Fruit fly (Drosophila melanogaster) whole organism, embryonic: ENCODE measurements around the gene Ada1-1.

Source experiments
- CG10366 ChIP-seq: fragments of 200-800 bp; sonication (Bioruptor generic); IDR thresholded peaks from 2 replicates; pipeline ENCODE4 v1.3.6; 2022; ENCODE audit warnings: missing biosample characterization, missing genetic modification characterization
- CG11398 ChIP-seq: fragments of 200-800 bp; sonication (Bioruptor generic); optimal IDR thresholded peaks from 2 replicates; lab custom pipeline; 2016; ENCODE audit warnings: missing biosample characterization, missing genetic modification characterization
- CG12391 ChIP-seq: fragments of 200-800 bp; sonication (Bioruptor generic); optimal IDR thresholded peaks from 3 replicates; lab custom pipeline; 2018; ENCODE audit warnings: missing biosample characterization, mild to moderate bottlenecking, missing genetic modification characterization, moderate library complexity
- CG14014 ChIP-seq: fragments of 200-800 bp; sonication (Bioruptor generic); IDR thresholded peaks from 2 replicates; pipeline ENCODE4 v1.3.6; 2022; ENCODE audit warnings: missing biosample characterization, missing genetic modification characterization
- CG14860 ChIP-seq: fragments of 200-800 bp; sonication (Bioruptor generic); IDR thresholded peaks from 3 replicates; pipeline ENCODE4 v1.3.6; 2022; ENCODE audit warnings: missing biosample characterization, missing genetic modification characterization; ENCODE audit not compliant: partially characterized antibody
- CG15269 ChIP-seq: fragments of 200-800 bp; sonication (Bioruptor generic); optimal IDR thresholded peaks from 2 replicates; lab custom pipeline; 2018; ENCODE audit warnings: missing biosample characterization, mild to moderate bottlenecking, missing genetic modification characterization, moderate library complexity
- CG1529 ChIP-seq: fragments of 200-800 bp; sonication (Bioruptor generic); optimal IDR thresholded peaks from 3 replicates; lab custom pipeline; 2018; ENCODE audit warnings: missing biosample characterization, missing genetic modification characterization
- CG1603 ChIP-seq: fragments of 200-800 bp; sonication (Bioruptor generic); optimal IDR thresholded peaks from 2 replicates; lab custom pipeline; 2019; ENCODE audit warnings: missing biosample characterization, mild to moderate bottlenecking, missing genetic modification characterization, moderate library complexity
- CG17912 ChIP-seq: fragments of 200-800 bp; sonication (Bioruptor generic); optimal IDR thresholded peaks from 2 replicates; lab custom pipeline; 2018; ENCODE audit warnings: missing biosample characterization, mild to moderate bottlenecking, missing genetic modification characterization
- CG18011 ChIP-seq: fragments of 200-800 bp; sonication (Bioruptor generic); optimal IDR thresholded peaks from 2 replicates; lab custom pipeline; 2017; ENCODE audit warnings: missing biosample characterization, missing genetic modification characterization, mild to moderate bottlenecking, moderate library complexity, missing genotype
- CG18599 ChIP-seq: fragments of 200-800 bp; sonication (Bioruptor generic); optimal IDR thresholded peaks from 3 replicates; lab custom pipeline; 2017; ENCODE audit warnings: missing biosample characterization, missing genetic modification characterization, mild to moderate bottlenecking, moderate library complexity, missing genetic modification reagents
- CG33557 ChIP-seq: fragments of 200-800 bp; sonication (Bioruptor generic); optimal IDR thresholded peaks from 2 replicates; lab custom pipeline; 2019; ENCODE audit warnings: missing biosample characterization, mild to moderate bottlenecking, missing genetic modification characterization, moderate library complexity
- CG34376 ChIP-seq: fragments of 200-800 bp; sonication (Bioruptor generic); optimal IDR thresholded peaks from 2 replicates; lab custom pipeline; 2018; ENCODE audit warnings: missing biosample characterization, mild to moderate bottlenecking, missing genetic modification characterization
- CG3838 ChIP-seq: fragments of 200-800 bp; sonication (Bioruptor generic); optimal IDR thresholded peaks from 3 replicates; lab custom pipeline; 2016; ENCODE audit warnings: missing biosample characterization, missing genetic modification characterization
- CG4707 ChIP-seq: fragments of 200-800 bp; sonication (Bioruptor generic); optimal IDR thresholded peaks from 2 replicates; lab custom pipeline; 2018; ENCODE audit warnings: missing biosample characterization, mild to moderate bottlenecking, missing genetic modification characterization, moderate library complexity
- CG5180 ChIP-seq: fragments of 200-800 bp; sonication (Bioruptor generic); optimal IDR thresholded peaks from 3 replicates; lab custom pipeline; 2017; ENCODE audit warnings: missing biosample characterization, missing genetic modification characterization, mild to moderate bottlenecking, moderate library complexity, missing genetic modification reagents
- CG6254 ChIP-seq: fragments of 200-800 bp; sonication (Bioruptor generic); optimal IDR thresholded peaks from 3 replicates; lab custom pipeline; 2017; ENCODE audit warnings: mild to moderate bottlenecking, missing biosample characterization, missing genetic modification reagents, missing genetic modification characterization
- CG6854 ChIP-seq: fragments of 200-800 bp; sonication (Bioruptor generic); optimal IDR thresholded peaks from 3 replicates; lab custom pipeline; 2017; ENCODE audit warnings: missing biosample characterization, mild to moderate bottlenecking, missing genetic modification characterization
- CG7928 ChIP-seq: fragments of 200-800 bp; sonication (Bioruptor generic); optimal IDR thresholded peaks from 2 replicates; lab custom pipeline; 2017; ENCODE audit warnings: missing biosample characterization, mild to moderate bottlenecking, missing genetic modification characterization
- CG7987 ChIP-seq: fragments of 200-800 bp; sonication (Bioruptor generic); optimal IDR thresholded peaks from 2 replicates; lab custom pipeline; 2018; ENCODE audit warnings: missing biosample characterization, mild to moderate bottlenecking, missing genetic modification characterization, moderate library complexity
- CG8290 ChIP-seq, 3 experiments: fragments of 200-800 bp; sonication (Bioruptor generic); optimal IDR thresholded peaks; 2 replicates each; lab custom pipeline; 2016 to 2019; ENCODE audit warnings: missing biosample characterization in 3 of 3, missing genetic modification characterization in 3 of 3, mild to moderate bottlenecking in 2 of 3, moderate library complexity in 1 of 3
- CG8388 ChIP-seq: fragments of 200-800 bp; sonication (Bioruptor generic); optimal IDR thresholded peaks from 2 replicates; lab custom pipeline; 2019; ENCODE audit warnings: missing biosample characterization, mild to moderate bottlenecking, missing genetic modification characterization, moderate library complexity
- Chrac-16 ChIP-seq: fragments of 200-800 bp; sonication (Bioruptor generic); optimal IDR thresholded peaks from 3 replicates; lab custom pipeline; 2016; ENCODE audit warnings: missing biosample characterization, missing genetic modification characterization
- CoRest ChIP-seq: fragments of 200-800 bp; sonication (Bioruptor generic); optimal IDR thresholded peaks from 3 replicates; lab custom pipeline; 2018; ENCODE audit warnings: missing biosample characterization, mild to moderate bottlenecking, missing genetic modification characterization, moderate library complexity
- Dip3 ChIP-seq: fragments of 200-800 bp; sonication (Bioruptor generic); optimal IDR thresholded peaks from 3 replicates; lab custom pipeline; 2016; ENCODE audit warnings: missing biosample characterization, missing genetic modification characterization
- Drgx ChIP-seq: fragments of 200-800 bp; sonication (Bioruptor generic); IDR thresholded peaks from 2 replicates; pipeline ENCODE4 v1.3.6; 2022; ENCODE audit warnings: missing biosample characterization, missing genetic modification characterization
- ERR ChIP-seq: fragments of 200-800 bp; sonication (Bioruptor generic); optimal IDR thresholded peaks from 2 replicates; lab custom pipeline; 2016; ENCODE audit warnings: missing biosample characterization, missing genetic modification characterization
- Elba2 ChIP-seq: fragments of 200-800 bp; sonication (Bioruptor generic); optimal IDR thresholded peaks from 3 replicates; lab custom pipeline; 2016; ENCODE audit warnings: missing biosample characterization, missing genetic modification characterization
- H2.0 ChIP-seq: fragments of 200-800 bp; sonication (Bioruptor generic); IDR thresholded peaks from 2 replicates; pipeline ENCODE4 v1.3.6; 2022; ENCODE audit warnings: missing biosample characterization, missing genetic modification characterization
- Hr51 ChIP-seq, 2 experiments: fragments of 200-800 bp; sonication (Bioruptor generic); optimal IDR thresholded peaks; 2 replicates in 1 of 2; 3 replicates in 1 of 2; lab custom pipeline; 2016 to 2018; ENCODE audit warnings: missing biosample characterization in 2 of 2, missing genetic modification characterization in 2 of 2, mild to moderate bottlenecking in 1 of 2, moderate library complexity in 1 of 2
- Sry-β ChIP-seq: fragments of 200-800 bp; sonication (Bioruptor generic); optimal IDR thresholded peaks from 2 replicates; lab custom pipeline; 2018; ENCODE audit warnings: missing biosample characterization, mild to moderate bottlenecking, missing genetic modification characterization, moderate library complexity
- ab ChIP-seq: fragments of 200-800 bp; sonication (Bioruptor generic); optimal IDR thresholded peaks from 2 replicates; lab custom pipeline; 2016; ENCODE audit warnings: missing biosample characterization, missing genetic modification characterization
- amos ChIP-seq: fragments of 200-800 bp; sonication (Bioruptor generic); IDR thresholded peaks from 2 replicates; pipeline ENCODE4 v1.3.6; 2022; ENCODE audit warnings: missing biosample characterization, missing genetic modification characterization; ENCODE audit not compliant: partially characterized antibody
- az2 ChIP-seq: fragments of 200-800 bp; sonication (Bioruptor generic); optimal IDR thresholded peaks from 3 replicates; lab custom pipeline; 2016; ENCODE audit warnings: missing biosample characterization, missing genetic modification characterization
- btn ChIP-seq: fragments of 200-800 bp; sonication (Bioruptor generic); optimal IDR thresholded peaks from 2 replicates; lab custom pipeline; 2016; ENCODE audit warnings: missing biosample characterization, missing genetic modification characterization
- cas ChIP-seq: fragments of 200-800 bp; sonication (Bioruptor generic); IDR thresholded peaks from 2 replicates; pipeline ENCODE4 v1.3.6; 2022; ENCODE audit warnings: missing biosample characterization, missing genetic modification characterization
- caup ChIP-seq: fragments of 200-800 bp; sonication (Bioruptor generic); optimal IDR thresholded peaks from 3 replicates; lab custom pipeline; 2017; ENCODE audit warnings: missing biosample characterization, mild to moderate bottlenecking, missing genetic modification characterization, moderate library complexity; ENCODE audit not compliant: severe bottlenecking
- chn ChIP-seq: fragments of 200-800 bp; sonication (Bioruptor generic); optimal IDR thresholded peaks from 2 replicates; lab custom pipeline; 2016; ENCODE audit warnings: missing biosample characterization, missing genetic modification characterization
- cwo ChIP-seq: fragments of 200-800 bp; sonication (Bioruptor generic); optimal IDR thresholded peaks from 3 replicates; lab custom pipeline; 2017; ENCODE audit warnings: missing biosample characterization, missing genetic modification characterization, mild to moderate bottlenecking, moderate library complexity, missing genetic modification reagents
- grn ChIP-seq: fragments of 200-800 bp; sonication (Bioruptor generic); optimal IDR thresholded peaks from 3 replicates; lab custom pipeline; 2017; ENCODE audit warnings: missing biosample characterization, missing genetic modification characterization
- nau ChIP-seq: fragments of 200-800 bp; sonication (Bioruptor generic); optimal IDR thresholded peaks from 3 replicates; lab custom pipeline; 2017; ENCODE audit warnings: missing biosample characterization, mild to moderate bottlenecking, missing genetic modification characterization, missing genetic modification reagents
- nmo ChIP-seq: fragments of 200-800 bp; sonication (Bioruptor generic); optimal IDR thresholded peaks from 2 replicates; lab custom pipeline; 2018; ENCODE audit warnings: missing biosample characterization, mild to moderate bottlenecking, missing genetic modification characterization, moderate library complexity
- onecut ChIP-seq: fragments of 200-800 bp; sonication (Bioruptor generic); IDR thresholded peaks from 2 replicates; pipeline ENCODE4 v1.3.6; 2022; ENCODE audit warnings: missing biosample characterization, missing genetic modification characterization
- pho ChIP-seq: fragments of 200-800 bp; sonication (Bioruptor generic); optimal IDR thresholded peaks from 2 replicates; lab custom pipeline; 2016; ENCODE audit warnings: missing biosample characterization, missing genetic modification characterization
- salm ChIP-seq: fragments of 200-800 bp; sonication (Bioruptor generic); optimal IDR thresholded peaks from 2 replicates; lab custom pipeline; 2018; ENCODE audit warnings: missing biosample characterization, mild to moderate bottlenecking, missing genetic modification characterization
- sens-2 ChIP-seq: fragments of 200-800 bp; sonication (Bioruptor generic); IDR thresholded peaks from 2 replicates; pipeline ENCODE4 v1.3.6; 2022; ENCODE audit warnings: missing biosample characterization, missing genetic modification characterization
- stwl ChIP-seq: fragments of 200-800 bp; sonication (Bioruptor generic); optimal IDR thresholded peaks from 3 replicates; lab custom pipeline; 2018; ENCODE audit warnings: missing biosample characterization, mild to moderate bottlenecking, missing genetic modification characterization, moderate library complexity
- tgo ChIP-seq: fragments of 200-800 bp; sonication (Bioruptor generic); IDR thresholded peaks from 3 replicates; pipeline ENCODE4 v1.3.6; 2022; ENCODE audit warnings: missing biosample characterization, missing genetic modification characterization

Gene Ada1-1

DNA sequence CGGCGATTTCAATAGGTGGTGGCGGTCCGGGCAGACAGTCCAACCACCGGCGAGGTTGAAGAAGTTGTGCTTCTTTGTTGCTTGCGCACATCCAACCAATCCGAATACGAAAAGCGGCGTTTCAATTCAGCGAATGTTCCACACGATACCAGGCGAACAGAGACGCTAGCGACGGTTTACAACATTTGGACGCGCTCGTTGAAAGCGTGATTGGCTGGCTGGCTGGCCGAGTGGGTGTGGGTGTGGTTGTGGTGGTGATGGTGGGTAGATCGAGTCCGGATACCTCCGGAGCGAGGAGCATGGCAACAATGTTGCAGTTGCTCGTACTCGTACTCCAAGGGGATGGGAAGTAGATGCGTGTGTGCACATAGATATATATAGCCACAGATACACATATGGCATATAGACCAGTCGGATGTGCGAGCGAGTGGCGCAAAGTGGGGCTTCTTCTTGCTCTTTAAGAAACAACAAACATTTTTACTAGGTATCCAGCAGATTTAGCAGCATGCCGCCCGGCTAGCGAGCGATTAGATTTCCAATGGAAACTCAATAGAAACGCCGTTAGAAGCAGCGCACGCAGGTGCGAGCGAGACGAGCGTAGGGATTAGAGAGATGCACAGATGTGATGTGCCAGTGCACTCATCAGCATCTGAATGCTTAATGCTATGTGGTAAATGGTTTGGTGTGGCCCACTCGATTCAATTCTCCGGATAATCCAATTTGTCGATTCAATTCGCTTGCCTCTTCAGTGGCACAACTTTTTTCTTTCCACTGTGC, 13.7 kb downstream of the Ada1-1 start (continued):
- TF ChIP-seq CG5180 (GFP tag; lab: Kevin White, UChicago) (peak; percentile 96), CG10366 (no peak), CG15269 (tag; lab: Kevin White, UChicago) (no peak), nau (GFP tag; lab: Kevin White, UChicago) (peak; percentile 18), CG14860 (GFP tag; lab: Robert Waterston, UW) (no peak), grn (peak; percentile 65), CG17912 (peak; percentile 38), CG7987 (peak; percentile 60), CoRest (tag; lab: Kevin White, UChicago) (peak; percentile 10), CG8388 (peak; percentile 16), CG1529 (GFP tag; lab: Kevin White, UChicago) (peak; percentile 23), Sry-β (GFP tag; lab: Kevin White, UChicago) (peak; percentile 36), ab (GFP tag; lab: Kevin White, UChicago) (peak; percentile 84), az2 (GFP tag; lab: Kevin White, UChicago) (no peak), CG4707 (GFP tag; lab: Kevin White, UChicago) (peak; percentile 91), ERR (GFP tag; lab: Kevin White, UChicago) (peak; percentile 21), Chrac-16 (no peak), onecut (GFP tag; lab: Robert Waterston, UW) (peak; percentile 63), cas (GFP tag; lab: Robert Waterston, UW) (no peak), CG3838 (GFP tag; lab: Kevin White, UChicago) (peak; percentile 98), cwo (GFP tag; lab: Kevin White, UChicago) (peak; percentile 84), Drgx (GFP tag; lab: Robert Waterston, UW) (no peak), CG6254 (GFP tag; lab: Kevin White, UChicago) (peak; percentile 46), CG33557 (GFP tag; lab: Kevin White, UChicago) (peak; percentile 40), Elba2 (peak; percentile 100), CG14014 (GFP tag; lab: Robert Waterston, UW) (no peak), Dip3 (GFP tag; lab: Kevin White, UChicago) (no peak), CG34376 (peak; percentile 98), CG7928 (no peak), sens-2 (GFP tag; lab: Robert Waterston, UW) (no peak), btn (GFP tag; lab: Kevin White, UChicago) (no peak), H2.0 (GFP tag; lab: Robert Waterston, UW) (no peak), stwl (peak; percentile 7), CG11398 (GFP tag; lab: Kevin White, UChicago) (no peak), CG6854 (GFP tag; lab: Kevin White, UChicago) (no peak), CG8290 (GFP tag; optimal IDR thresholded peaks at IDR 0.05; lab: Kevin White, UChicago) (no peak), CG8290 (tag; optimal IDR thresholded peaks at IDR 0.05; lab: Kevin White, UChicago) (peak; percentile 20 to 77), chn (GFP tag; lab: Kevin White, UChicago) (peak; percentile 80), nmo (peak; percentile 13), CG18011 (GFP tag; lab: Kevin White, UChicago) (no peak), pho (GFP tag; lab: Kevin White, UChicago) (peak; percentile 39), tgo (GFP tag; lab: Robert Waterston, UW) (no peak), caup (GFP tag; lab: Kevin White, UChicago) (peak; percentile 6), salm (tag; lab: Kevin White, UChicago) (peak; percentile 12), CG18599 (peak; percentile 18), Hr51 (GFP tag; optimal IDR thresholded peaks at IDR 0.05; lab: Kevin White, UChicago) (peak in 1 of 2 experiments; percentile 44), CG1603 (tag; lab: Kevin White, UChicago) (peak; percentile 27), CG12391 (tag; lab: Kevin White, UChicago) (peak; percentile 0), amos (GFP tag; lab: Robert Waterston, UW) (no peak)
